Worm (Caenorhabditis elegans) whole organism, dauer: ENCODE results near the gene lips-12.

Source experiments
- unc-62 ChIP-seq: sonication (generic microtip); optimal IDR thresholded peaks from 2 replicates; lab custom pipeline; 2017; ENCODE audit warnings: missing biosample characterization, missing genetic modification reagents, missing genetic modification characterization

Gene lips-12

ce11 chrII:1130241-1130640, 16.2 kb upstream of the lips-12 start:
- TF ChIP-seq unc-62 (GFP tag; lab: Kevin White, UChicago), result no peak

DNA sequence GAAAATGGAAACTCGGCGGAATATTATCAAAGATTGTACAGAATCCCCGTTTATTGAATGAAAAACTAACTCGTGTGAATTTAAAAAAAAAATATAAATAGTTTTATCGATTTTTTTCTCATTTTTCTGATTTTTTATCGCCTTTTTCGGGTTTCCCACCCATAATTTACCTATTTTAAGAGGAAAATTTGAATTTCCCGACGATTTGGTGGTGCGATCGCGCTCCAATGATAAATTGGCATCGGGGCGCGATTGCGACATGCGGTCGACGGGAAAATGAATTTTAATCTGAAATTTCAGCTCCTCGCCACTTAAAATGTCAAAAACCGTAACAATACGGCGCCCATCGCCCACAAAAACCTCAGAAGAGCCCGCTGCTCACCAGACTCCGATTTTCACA, 13.6 kb upstream of the lips-12 start, which contains the start of gene taf-6.1:
Gene taf-6.1, plus strand, starts transcription at position 301 of the 400 bp plus-strand sequence.
- TF ChIP-seq unc-62 (GFP tag; lab: Kevin White, UChicago), result no peak

DNA sequence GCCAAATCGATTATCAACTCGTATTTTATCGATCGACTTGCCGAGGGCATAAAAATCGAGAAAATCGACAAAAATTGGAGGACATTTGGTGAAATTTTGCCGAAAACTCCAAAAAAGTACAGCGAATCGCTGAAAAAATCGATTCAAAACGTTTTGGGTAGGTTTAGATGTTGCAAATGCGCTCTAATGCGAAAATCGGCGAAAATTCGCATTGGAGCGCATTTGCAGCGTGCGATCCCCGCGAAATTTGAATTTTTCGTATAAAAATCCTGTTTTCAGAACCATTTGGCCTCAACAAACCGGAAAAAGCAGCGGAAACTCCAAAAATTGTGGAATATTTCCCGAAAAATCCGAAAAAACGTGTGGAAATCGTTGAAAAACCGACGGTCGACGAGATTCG, 12.4 kb upstream of the lips-12 start:
- no peak for TF ChIP-seq unc-62 (GFP tag; lab: Kevin White, UChicago)

DNA sequence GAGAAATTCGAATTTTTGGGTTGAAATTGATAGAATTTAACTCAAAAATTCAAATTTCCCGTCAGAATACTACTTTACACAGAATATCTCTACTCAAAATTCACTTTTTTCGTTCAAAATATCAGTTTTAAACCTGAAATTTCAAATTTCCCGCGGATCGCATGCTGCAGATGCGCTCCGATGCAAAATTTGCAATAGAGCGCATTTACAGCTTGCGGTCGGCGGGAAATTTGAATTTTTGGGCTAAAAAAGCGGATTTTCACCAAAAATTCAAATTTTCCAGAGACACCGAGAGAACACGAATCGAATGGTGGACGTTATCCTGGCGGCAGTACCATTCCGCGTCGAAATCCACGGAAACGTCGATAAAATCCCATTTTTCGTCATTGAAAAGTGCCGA, 10.7 kb upstream of the lips-12 start:
- TF ChIP-seq unc-62 (GFP tag; lab: Kevin White, UChicago), result no peak

DNA sequence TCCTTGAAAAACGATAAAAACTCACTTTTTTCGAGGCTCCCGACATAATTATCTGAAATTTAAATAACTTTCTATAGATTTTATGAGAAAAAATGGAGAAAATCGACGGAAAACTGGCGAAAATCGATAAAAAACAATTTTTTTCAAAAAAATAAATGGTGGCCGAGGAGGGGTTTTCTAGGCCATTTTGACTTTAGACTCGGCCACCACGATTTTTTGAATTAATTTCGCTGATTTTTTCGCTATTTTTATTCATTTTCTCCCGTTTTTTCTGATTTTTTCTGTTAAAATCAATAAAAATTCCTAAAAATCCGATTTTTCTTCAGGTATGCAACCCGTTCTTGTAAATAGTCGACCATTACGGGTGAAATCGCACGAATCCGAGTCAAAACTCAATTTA, 9.2 kb upstream of the lips-12 start, which contains the start of the genes sut-1 and eri-3:
Gene sut-1, minus strand, starts transcription at position 58 of the 400 bp plus-strand sequence.
Gene eri-3, plus strand, starts transcription at position 327 of the 400 bp plus-strand sequence.
- TF ChIP-seq unc-62 (GFP tag; lab: Kevin White, UChicago), result no peak

DNA sequence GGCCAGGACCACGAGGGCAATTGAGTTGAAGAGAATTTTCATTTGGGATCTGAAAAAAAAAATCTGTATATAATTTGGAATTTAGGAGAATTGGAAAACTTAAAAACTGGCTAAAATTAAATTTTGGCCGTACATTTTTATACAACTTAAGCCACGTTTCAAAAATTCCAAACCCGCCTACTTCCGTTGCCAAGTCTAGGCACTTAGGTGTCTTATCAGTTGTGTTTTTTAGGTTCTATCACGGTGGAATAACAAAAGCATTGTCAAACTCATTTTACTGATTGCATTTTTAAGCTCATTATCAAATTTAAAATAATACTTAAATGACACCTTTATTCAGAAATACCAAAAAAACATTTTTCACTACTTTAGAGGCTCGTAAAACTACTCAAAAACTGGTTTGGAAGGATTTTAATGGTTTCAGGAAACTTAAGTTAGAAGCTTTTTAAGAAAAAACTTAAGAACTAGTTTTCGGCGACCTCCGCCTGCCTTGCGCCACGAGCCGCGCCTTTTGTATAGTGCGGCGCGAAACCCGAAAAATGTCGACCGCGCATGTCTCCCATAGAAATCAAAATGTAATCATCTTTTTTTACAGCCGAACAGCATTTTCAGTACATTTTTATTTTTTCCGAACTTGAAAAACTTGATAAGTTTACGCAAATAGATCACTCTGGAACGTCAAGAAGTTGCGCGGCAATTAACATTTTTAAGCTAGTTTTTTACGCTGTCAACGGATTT, 4.1 kb upstream of the lips-12 start, which contains the start of gene lips-13:
Gene lips-13, minus strand, starts transcription at position 51 of the 738 bp plus-strand sequence.
- no peak for TF ChIP-seq unc-62 (GFP tag; lab: Kevin White, UChicago)

- no peak for TF ChIP-seq unc-62 (GFP tag; lab: Kevin White, UChicago)
These were observed 2.5 kb upstream of the lips-12 start for ce11 chrII:1116521-1116920.

DNA sequence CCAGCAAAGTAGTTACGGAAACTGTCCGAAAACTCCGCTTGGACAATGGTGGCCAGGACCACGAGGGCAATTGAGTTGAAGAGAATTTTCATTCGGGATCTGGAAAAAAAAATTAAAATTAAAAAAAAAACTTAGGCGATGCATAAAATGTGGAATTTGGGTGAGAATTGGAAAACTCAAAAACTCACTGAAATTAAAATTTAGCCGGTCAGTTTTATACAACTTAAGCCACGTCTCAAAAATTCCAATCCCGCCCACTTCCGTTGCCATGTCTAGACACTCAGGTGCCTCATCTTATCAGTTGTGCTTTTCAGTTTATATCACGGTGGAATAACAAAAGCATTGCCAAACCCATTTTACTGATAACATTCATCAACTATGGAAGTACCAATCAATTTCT, 3.1 kb downstream of the lips-12 start, which contains the start of gene lips-11:
Gene lips-11, minus strand, starts transcription at position 101 of the 400 bp plus-strand sequence.
- no peak for TF ChIP-seq unc-62 (GFP tag; lab: Kevin White, UChicago)

DNA sequence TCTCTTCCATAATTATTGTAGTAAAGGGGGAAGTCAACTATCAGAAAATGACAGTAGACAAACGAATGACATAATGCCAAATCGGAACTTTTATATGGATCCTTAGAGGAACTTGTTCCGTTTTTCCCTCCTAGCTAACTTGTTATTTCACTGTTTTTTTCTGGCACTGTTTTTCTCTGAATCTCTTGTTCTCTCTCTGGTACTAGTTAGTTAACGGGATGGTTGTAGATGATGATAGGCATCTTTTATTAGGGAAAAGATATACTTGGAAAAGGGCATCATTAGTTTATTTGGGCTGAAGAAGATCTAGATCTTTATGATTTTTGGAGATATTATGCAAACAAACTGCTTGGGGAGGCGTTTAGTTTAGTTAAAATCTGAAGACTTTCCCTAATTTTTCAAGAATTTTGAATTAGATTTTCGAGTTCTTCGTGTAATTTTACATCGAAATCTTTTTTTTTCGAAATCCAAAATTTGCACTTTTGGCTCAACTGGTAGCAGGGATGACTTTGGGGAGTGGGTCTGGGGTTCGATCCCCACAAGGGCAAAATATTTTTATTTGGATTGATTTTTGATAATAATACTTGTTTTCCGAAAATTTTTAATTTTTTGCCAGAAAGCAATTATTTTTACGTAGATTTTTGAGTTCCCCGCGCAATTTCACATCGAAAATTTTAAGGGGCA, 7.0 kb downstream of the lips-12 start, which contains the start of gene col-40:
Gene col-40, minus strand, starts transcription at position 51 of the 684 bp plus-strand sequence.
- TF ChIP-seq unc-62 (GFP tag; lab: Kevin White, UChicago), result no peak

DNA sequence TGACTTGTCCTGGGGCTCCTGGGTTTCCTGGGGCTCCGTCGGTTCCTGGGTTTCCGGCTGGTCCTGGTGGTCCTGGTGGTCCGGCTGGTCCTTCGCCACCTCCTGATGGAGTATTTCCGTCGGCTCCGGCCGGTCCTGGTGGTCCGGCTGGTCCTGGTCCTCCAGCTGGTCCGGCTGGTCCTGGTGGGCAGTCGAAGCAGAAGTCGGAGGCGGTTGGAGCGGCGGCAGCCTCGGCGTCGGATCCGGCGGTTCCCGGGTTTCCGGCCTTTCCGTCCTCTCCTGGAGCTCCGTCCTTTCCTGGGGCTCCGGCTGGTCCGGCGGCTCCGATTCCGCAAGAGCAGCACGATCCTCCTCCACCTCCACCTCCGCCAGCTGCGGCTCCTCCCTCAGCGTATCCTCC, 8.7 kb downstream of the lips-12 start:
- TF ChIP-seq unc-62 (GFP tag; lab: Kevin White, UChicago), result no peak

- TF ChIP-seq unc-62 (GFP tag; lab: Kevin White, UChicago), result no peak
These were observed 9.6 kb downstream of the lips-12 start, which contains the start of gene T13B5.9 for ce11 chrII:1104409-1104808. T13B5.9 (minus strand) TSS chrII:1104509.

ce11 chrII:1103484-1104100, 10.4 kb downstream of the lips-12 start:
- no peak for TF ChIP-seq unc-62 (GFP tag; lab: Kevin White, UChicago)

DNA sequence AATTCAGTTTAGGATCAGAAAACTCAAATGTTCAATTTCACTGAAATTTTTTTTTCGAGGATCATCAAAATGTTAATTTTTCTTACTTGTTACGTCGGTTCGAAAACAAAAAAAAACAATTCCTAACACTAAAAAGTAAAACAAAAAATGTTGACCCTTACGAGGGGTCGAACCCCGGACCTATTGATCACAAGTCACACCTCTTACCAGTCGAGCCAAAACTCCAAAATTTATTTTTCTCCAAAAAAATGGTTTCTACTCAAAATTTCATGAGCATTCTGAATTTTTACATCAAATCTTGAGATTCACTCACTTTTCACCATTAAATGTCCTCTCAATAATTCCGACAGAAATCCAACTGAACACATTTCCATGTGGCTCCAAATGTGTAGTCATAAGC, 11.8 kb downstream of the lips-12 start:
- no peak for TF ChIP-seq unc-62 (GFP tag; lab: Kevin White, UChicago)

- no peak for TF ChIP-seq unc-62 (GFP tag; lab: Kevin White, UChicago)
These were observed 12.6 kb downstream of the lips-12 start for ce11 chrII:1101413-1101812.

- no peak for TF ChIP-seq unc-62 (GFP tag; lab: Kevin White, UChicago)
These were observed 13.3 kb downstream of the lips-12 start, which contains the start of gene pho-14 for ce11 chrII:1100719-1101118. pho-14 (minus strand) TSS chrII:1100819.

DNA sequence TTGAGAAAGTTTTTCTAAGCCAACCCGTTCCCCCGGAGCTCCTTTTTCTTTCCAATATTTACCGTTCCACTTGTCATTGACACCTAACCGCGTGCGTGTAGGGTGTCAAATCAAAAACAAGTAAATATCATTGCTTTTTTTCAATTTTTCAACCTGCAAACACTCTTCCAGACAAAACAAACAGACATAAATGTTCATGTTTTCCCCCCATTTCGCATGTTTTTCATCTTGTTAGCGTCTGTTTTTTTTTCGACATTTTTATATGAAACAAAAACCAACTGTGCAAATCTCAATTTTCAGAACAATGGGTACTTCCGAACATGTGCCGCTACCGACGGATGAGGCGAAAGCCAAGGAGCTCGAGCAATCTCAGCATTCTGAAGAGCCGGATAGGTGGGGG, 22.3 kb downstream of the lips-12 start, which contains the start of gene snf-3:
Gene snf-3, plus strand, starts transcription at position 301 of the 400 bp plus-strand sequence.
- no peak for TF ChIP-seq unc-62 (GFP tag; lab: Kevin White, UChicago)
